Fruit fly (Drosophila melanogaster): ENCODE measurements around the gene CG13101.

DNA sequence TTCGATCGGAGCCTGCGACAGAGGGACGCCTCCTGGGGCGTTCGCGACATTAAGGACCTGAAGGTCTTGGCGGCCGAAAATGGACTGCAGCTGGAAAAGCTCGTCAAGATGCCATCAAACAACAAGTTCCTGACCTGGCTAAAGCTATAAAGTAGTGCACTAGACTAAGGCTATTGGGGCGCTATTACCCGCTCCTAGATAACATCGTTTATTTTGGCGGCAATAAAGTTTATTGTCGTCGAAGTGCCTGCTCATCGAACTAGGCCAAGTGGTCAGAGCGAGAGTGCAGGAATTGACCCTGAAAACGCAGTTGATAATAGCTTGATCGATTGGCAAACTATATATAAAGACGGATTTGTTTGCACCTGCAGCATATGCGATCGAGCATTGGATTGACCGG, 13.6 kb upstream of the CG13101 start, which contains the start of gene Try29F:
- TF ChIP-seq pan (optimal IDR thresholded peaks at IDR 0.05) (no peak), usp (GFP tag; optimal IDR thresholded peaks at IDR 0.05) (no peak)
